Worm (Caenorhabditis elegans) whole organism, late embryonic: ENCODE data around the gene irld-34.

Source experiments
- ama-1 ChIP-seq: fragments of 150-350 bp; optimal IDR thresholded peaks from 2 replicates; lab custom pipeline; 2014
- ceh-9 ChIP-seq: sonication (generic microtip); optimal IDR thresholded peaks from 2 replicates; lab custom pipeline; 2016; ENCODE audit warnings: mild to moderate bottlenecking, missing genetic modification characterization, inconsistent platforms, missing compliant biosample characterization
- dve-1 ChIP-seq: sonication (generic microtip); optimal IDR thresholded peaks from 2 replicates; lab custom pipeline; 2017; ENCODE audit warnings: antibody characterized with exemption, mild to moderate bottlenecking, missing genetic modification characterization, missing compliant biosample characterization
- fax-1 ChIP-seq: sonication (generic microtip); optimal IDR thresholded peaks from 2 replicates; lab custom pipeline; 2016; ENCODE audit warnings: missing genotype, missing genetic modification characterization, missing compliant biosample characterization
- hlh-13 ChIP-seq: fragments of 200-800 bp; sonication (Bioruptor generic); optimal IDR thresholded peaks from 2 replicates; lab custom pipeline; 2018; ENCODE audit warnings: mild to moderate bottlenecking, missing genetic modification characterization, missing compliant biosample characterization
- nhr-232 ChIP-seq: sonication (generic microtip); optimal IDR thresholded peaks from 2 replicates; lab custom pipeline; 2016; ENCODE audit warnings: missing genetic modification characterization, missing compliant biosample characterization
- pqm-1 ChIP-seq: sonication (generic microtip); optimal IDR thresholded peaks from 2 replicates; lab custom pipeline; 2016; ENCODE audit warnings: missing genetic modification characterization, missing compliant biosample characterization

ce11 chrIII:9143911-9144310 lies 11.0 kb upstream of the irld-34 start, which contains the start of gene ZK512.11:
- TF ChIP-seq pqm-1 (tag; lab: Kevin White, UChicago) = no peak
- TF ChIP-seq ama-1 (lab: Kevin White, UChicago) = no peak
- no peak for TF ChIP-seq fax-1 (tag; lab: Kevin White, UChicago)
- TF ChIP-seq dve-1 (tag; lab: Kevin White, UChicago) = no peak
- TF ChIP-seq nhr-232 = no peak
- no peak for TF ChIP-seq hlh-13 (GFP tag; lab: Kevin White, UChicago)
- TF ChIP-seq ceh-9 = no peak
